Fruit fly (Drosophila melanogaster) whole organism, pupa: ENCODE measurements around the gene Serinc.

ENCODE experiments used
- CG10348 ChIP-seq: fragments of 200-800 bp; sonication (Bioruptor generic); IDR thresholded peaks from 2 replicates; pipeline ENCODE4 v1.3.6; 2022; ENCODE audit warnings: missing biosample characterization, missing genetic modification characterization
- CG12605 ChIP-seq: fragments of 200-800 bp; sonication (Bioruptor generic); IDR thresholded peaks from 2 replicates; pipeline ENCODE4 v1.3.6; 2022; ENCODE audit warnings: missing biosample characterization, missing genetic modification characterization
- CG13204 ChIP-seq: fragments of 200-800 bp; sonication (Bioruptor generic); optimal IDR thresholded peaks from 2 replicates; lab custom pipeline; 2018; ENCODE audit warnings: missing biosample characterization, mild to moderate bottlenecking, missing genetic modification characterization, moderate library complexity
- CG14655 ChIP-seq: fragments of 200-800 bp; sonication (Bioruptor generic); optimal IDR thresholded peaks from 3 replicates; lab custom pipeline; 2017; ENCODE audit warnings: mild to moderate bottlenecking, missing biosample characterization, missing genetic modification reagents, missing genetic modification characterization
- CG15710 ChIP-seq: fragments of 200-800 bp; sonication (Bioruptor generic); optimal IDR thresholded peaks from 2 replicates; lab custom pipeline; 2018; ENCODE audit warnings: missing biosample characterization, mild to moderate bottlenecking, missing genetic modification characterization, moderate library complexity
- CG17806 ChIP-seq: fragments of 200-800 bp; sonication (Bioruptor generic); optimal IDR thresholded peaks from 2 replicates; lab custom pipeline; 2018; ENCODE audit warnings: missing biosample characterization, mild to moderate bottlenecking, missing genetic modification characterization, moderate library complexity
- CG32121 ChIP-seq: fragments of 200-800 bp; sonication (Bioruptor generic); IDR thresholded peaks from 2 replicates; pipeline ENCODE4 v1.3.6; 2022; ENCODE audit warnings: missing biosample characterization, missing genetic modification characterization
- CG34367 ChIP-seq: fragments of 200-800 bp; sonication (Bioruptor generic); optimal IDR thresholded peaks from 2 replicates; lab custom pipeline; 2018; ENCODE audit warnings: missing biosample characterization, mild to moderate bottlenecking, missing genetic modification characterization
- CG4496 ChIP-seq: fragments of 200-800 bp; sonication (Bioruptor generic); IDR thresholded peaks from 3 replicates; pipeline ENCODE4 v1.3.6; 2022; ENCODE audit warnings: missing biosample characterization, missing genetic modification characterization
- CG8159 ChIP-seq: fragments of 200-800 bp; sonication (Bioruptor generic); optimal IDR thresholded peaks from 3 replicates; lab custom pipeline; 2018; ENCODE audit warnings: missing biosample characterization, mild to moderate bottlenecking, missing genetic modification characterization, moderate library complexity
- CG8301 ChIP-seq: fragments of 200-800 bp; sonication (Bioruptor generic); optimal IDR thresholded peaks from 2 replicates; lab custom pipeline; 2018; ENCODE audit warnings: missing biosample characterization, mild to moderate bottlenecking, missing genetic modification characterization
- CG9948 ChIP-seq: fragments of 200-800 bp; sonication (Bioruptor generic); optimal IDR thresholded peaks from 2 replicates; lab custom pipeline; 2018; ENCODE audit warnings: missing biosample characterization, mild to moderate bottlenecking, missing genetic modification characterization, moderate library complexity
- D1 ChIP-seq: fragments of 200-800 bp; sonication (Bioruptor generic); optimal IDR thresholded peaks from 2 replicates; lab custom pipeline; 2018; ENCODE audit warnings: missing biosample characterization, mild to moderate bottlenecking, missing genetic modification characterization, moderate library complexity
- EcR ChIP-seq: fragments of 200-800 bp; sonication (Bioruptor generic); optimal IDR thresholded peaks from 3 replicates; lab custom pipeline; 2019; ENCODE audit warnings: missing biosample characterization, missing genetic modification characterization, mild to moderate bottlenecking, moderate library complexity, missing genetic modification reagents
- Ets98B ChIP-seq: fragments of 200-800 bp; sonication (Bioruptor generic); IDR thresholded peaks from 2 replicates; pipeline ENCODE4 v1.3.6; 2022; ENCODE audit warnings: missing biosample characterization, missing genetic modification characterization
- Pif1A ChIP-seq: fragments of 200-800 bp; sonication (Bioruptor generic); optimal IDR thresholded peaks from 3 replicates; lab custom pipeline; 2016; ENCODE audit warnings: missing biosample characterization, missing genetic modification characterization
- Pif1B ChIP-seq: fragments of 200-800 bp; sonication (Bioruptor generic); optimal IDR thresholded peaks from 3 replicates; lab custom pipeline; 2016; ENCODE audit warnings: missing biosample characterization, missing genetic modification characterization
- Snoo ChIP-seq: fragments of 200-800 bp; sonication (Bioruptor generic); optimal IDR thresholded peaks from 3 replicates; lab custom pipeline; 2017; ENCODE audit warnings: missing biosample characterization, mild to moderate bottlenecking, missing genetic modification characterization, inconsistent platforms
- fd96Ca ChIP-seq: fragments of 200-800 bp; sonication (Bioruptor generic); IDR thresholded peaks from 3 replicates; pipeline ENCODE4 v1.3.6; 2022; ENCODE audit warnings: missing biosample characterization, missing genetic modification characterization
- gl ChIP-seq: fragments of 200-800 bp; sonication (Bioruptor generic); optimal IDR thresholded peaks from 2 replicates; lab custom pipeline; 2018; ENCODE audit warnings: missing biosample characterization, mild to moderate bottlenecking, missing genetic modification characterization
- rn ChIP-seq: fragments of 200-800 bp; sonication (Bioruptor generic); IDR thresholded peaks from 2 replicates; pipeline ENCODE4 v1.3.6; 2022; ENCODE audit warnings: missing biosample characterization, missing genetic modification characterization

The Serinc gene

DNA sequence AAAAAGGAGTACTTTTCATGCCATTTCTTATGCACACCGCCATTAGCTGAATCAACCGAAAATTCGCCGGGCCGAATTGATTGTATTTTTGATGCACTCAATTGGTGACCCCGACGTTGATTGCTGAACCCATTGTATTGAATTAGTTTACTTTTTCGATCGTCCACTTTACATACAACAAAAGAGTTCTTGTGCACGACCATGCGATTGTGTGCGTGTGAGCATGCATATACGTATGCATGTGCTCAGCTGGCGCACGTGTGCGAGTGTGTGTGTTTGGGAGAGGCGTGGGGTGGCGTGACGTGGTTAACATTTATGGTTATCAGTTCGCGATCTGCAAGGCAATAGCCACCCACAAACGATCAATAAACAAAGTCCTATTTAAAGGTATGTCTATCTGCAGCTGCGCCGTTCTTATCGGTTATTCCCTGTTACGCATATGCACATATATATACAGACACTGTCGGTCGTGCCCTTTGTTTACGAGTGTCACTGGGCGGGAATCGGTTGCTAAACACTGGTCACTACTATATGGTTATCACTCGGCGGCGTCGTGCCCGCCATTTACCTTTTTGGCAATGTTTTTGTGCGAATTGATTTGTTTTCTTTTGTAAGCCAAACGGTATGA is 27.2 kb upstream of the Serinc start:
- TF ChIP-seq CG4496 (GFP tag; lab: Robert Waterston, UW): 0 out of 3 replicates have a peak, but pooled peaks have one; percentile 52
- no peak for TF ChIP-seq Snoo
- TF ChIP-seq rn (GFP tag; lab: Robert Waterston, UW): no peak
- no peak for TF ChIP-seq CG10348 (GFP tag; lab: Robert Waterston, UW)
- no peak for TF ChIP-seq CG13204 (GFP tag; lab: Kevin White, UChicago)
- peak; percentile 93 for TF ChIP-seq EcR (GFP tag; lab: Kevin White, UChicago)
- TF ChIP-seq CG12605 (GFP tag; lab: Robert Waterston, UW): 0 out of 2 replicates have a peak, but pooled peaks have one; percentile 14
- TF ChIP-seq Pif1A (GFP tag; lab: Kevin White, UChicago): peak; percentile 43
- TF ChIP-seq CG14655 (GFP tag; lab: Kevin White, UChicago): no peak
- no peak for TF ChIP-seq CG15710

DNA sequence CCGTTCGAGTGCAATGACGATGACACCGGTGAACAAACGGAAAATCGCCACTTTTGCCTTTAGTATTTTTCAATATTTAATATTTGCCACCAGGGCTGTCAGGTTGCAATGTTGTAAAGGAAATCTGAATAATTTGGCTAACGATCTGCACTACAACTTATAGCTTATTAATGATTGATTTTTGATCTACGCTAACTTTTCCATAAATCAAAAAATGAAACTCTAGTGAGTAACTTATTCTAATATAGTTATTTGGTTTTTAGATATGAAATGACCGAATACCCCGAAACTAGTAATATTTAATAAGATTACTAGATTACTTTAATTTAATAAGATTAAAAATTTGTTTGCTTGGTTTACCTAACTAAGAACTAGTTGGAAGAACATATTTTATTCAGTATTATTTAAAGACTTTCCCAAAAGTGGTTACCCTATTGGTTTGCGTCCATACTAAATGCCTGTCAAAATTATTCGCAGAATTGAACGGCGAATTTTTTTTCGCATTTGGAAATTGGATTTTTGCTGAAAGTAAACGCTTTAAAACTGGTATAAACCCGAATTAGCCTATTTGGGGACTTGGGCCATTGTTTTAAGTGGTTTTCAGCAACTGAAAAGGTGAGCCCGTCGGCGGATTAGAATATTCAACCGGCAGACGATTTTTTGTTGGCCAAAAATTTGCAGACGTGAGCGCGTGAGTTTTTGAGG is 26.5 kb upstream of the Serinc start, which contains the start of the genes Agpat3 and RAF2:
Agpat3 (minus strand) TSS at position 78 of the 705 bp plus-strand sequence.
RAF2 (plus strand) TSS at position 448 of the 705 bp plus-strand sequence.
- TF ChIP-seq EcR (GFP tag; lab: Kevin White, UChicago) (no peak), CG4496 (GFP tag; lab: Robert Waterston, UW) (no peak; the same call in 2 of the 3 replicates), rn (GFP tag; lab: Robert Waterston, UW) (0 out of 2 replicates have a peak, but pooled peaks have one; percentile 13), CG10348 (GFP tag; lab: Robert Waterston, UW) (no peak), CG8159 (tag; lab: Kevin White, UChicago) (peak; percentile 48), CG9948 (tag; lab: Kevin White, UChicago) (peak; percentile 35), CG17806 (tag; lab: Kevin White, UChicago) (peak; percentile 34), CG15710 (peak; percentile 55), CG12605 (GFP tag; lab: Robert Waterston, UW) (0 out of 2 replicates have a peak, but pooled peaks have one; percentile 5)

DNA sequence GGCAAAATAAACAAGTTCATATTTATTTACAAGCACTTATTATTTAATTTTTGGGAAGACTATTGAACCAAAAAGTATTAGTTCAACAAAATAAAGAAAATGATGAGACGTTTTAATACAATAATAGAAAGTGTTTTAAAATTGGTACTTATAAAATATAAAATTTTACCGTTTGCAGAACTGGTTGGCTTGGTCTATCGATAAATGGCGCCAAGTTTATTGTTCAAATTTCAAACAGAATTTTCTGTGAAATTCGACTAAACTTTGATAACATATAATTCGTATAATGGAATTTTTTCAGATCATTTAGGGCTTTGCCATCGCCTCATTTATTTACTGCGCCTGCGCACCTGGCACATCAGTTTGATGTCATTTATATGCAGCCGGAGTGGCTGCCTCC is 21.7 kb upstream of the Serinc start:
- no peak for TF ChIP-seq gl (tag; lab: Kevin White, UChicago)
- no peak for TF ChIP-seq Pif1A (GFP tag; lab: Kevin White, UChicago)
- TF ChIP-seq CG34367 (tag; lab: Kevin White, UChicago): no peak
- no peak for TF ChIP-seq Pif1B (GFP tag; lab: Kevin White, UChicago)
- no peak for TF ChIP-seq CG32121 (GFP tag; lab: Robert Waterston, UW)
- no peak for TF ChIP-seq EcR (GFP tag; lab: Kevin White, UChicago)
- no peak for TF ChIP-seq rn (GFP tag; lab: Robert Waterston, UW)
- no peak for TF ChIP-seq CG10348 (GFP tag; lab: Robert Waterston, UW)
- TF ChIP-seq fd96Ca (GFP tag; lab: Robert Waterston, UW): no peak
- TF ChIP-seq CG13204 (GFP tag; lab: Kevin White, UChicago): no peak
- no peak for TF ChIP-seq D1 (tag; lab: Kevin White, UChicago)
- TF ChIP-seq CG9948 (tag; lab: Kevin White, UChicago): no peak
- TF ChIP-seq Ets98B (GFP tag; lab: Robert Waterston, UW): no peak
- TF ChIP-seq Snoo: no peak

DNA sequence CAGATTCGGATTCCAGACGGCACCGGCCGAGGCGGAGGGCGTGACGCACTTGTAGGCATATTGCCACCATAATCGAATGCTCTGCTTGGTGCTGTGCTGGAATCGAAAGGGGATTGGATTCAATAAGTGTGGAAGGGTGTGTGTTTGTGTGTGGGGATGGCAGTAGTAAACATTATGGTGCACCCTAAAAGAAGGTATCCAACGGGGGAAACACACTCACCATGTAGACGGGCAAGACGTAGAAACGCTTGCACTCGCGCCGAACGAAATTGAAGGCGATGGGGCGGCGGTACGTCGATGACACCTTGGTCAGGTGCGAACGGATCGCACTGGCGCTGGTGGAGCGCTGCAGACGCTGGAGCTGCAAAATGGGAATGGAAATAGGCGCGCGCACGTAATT is 21.3 kb upstream of the Serinc start:
- TF ChIP-seq fd96Ca (GFP tag; lab: Robert Waterston, UW) (0 out of 3 replicates have a peak, but pooled peaks have one; percentile 5), EcR (GFP tag; lab: Kevin White, UChicago) (no peak), CG32121 (GFP tag; lab: Robert Waterston, UW) (no peak), Pif1A (GFP tag; lab: Kevin White, UChicago) (no peak), CG8301 (tag; lab: Kevin White, UChicago) (no peak)

DNA sequence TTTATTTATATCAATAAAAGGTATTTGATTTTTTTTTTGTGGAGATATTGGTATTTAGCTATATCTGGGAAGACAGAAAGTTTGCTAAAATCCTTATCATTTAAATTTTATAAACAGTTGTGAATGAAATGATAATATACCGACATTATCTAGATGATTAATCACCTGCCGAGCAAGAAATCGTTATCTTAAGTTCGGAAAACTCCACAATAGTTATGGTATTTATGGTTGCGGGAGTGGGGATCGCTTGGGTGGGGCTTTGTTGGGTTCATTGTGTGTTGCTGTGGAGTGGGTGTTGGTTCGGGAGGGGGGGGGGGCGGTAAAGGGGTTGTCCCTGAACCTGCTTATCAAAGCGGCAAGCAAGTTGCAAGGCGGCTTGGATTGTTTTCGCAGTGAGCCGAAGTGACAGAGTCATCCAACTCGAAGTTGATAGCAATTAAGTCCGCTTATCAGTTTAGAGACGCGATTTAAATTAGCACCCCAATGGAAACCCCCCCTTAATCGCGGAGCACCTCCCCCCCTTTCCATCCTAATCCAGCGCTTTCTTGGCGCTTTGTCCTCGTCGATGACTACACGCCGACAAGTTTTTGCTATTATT is 20.2 kb upstream of the Serinc start:
- TF ChIP-seq EcR (GFP tag; lab: Kevin White, UChicago) (peak; percentile 91), fd96Ca (GFP tag; lab: Robert Waterston, UW) (0 out of 3 replicates have a peak, but pooled peaks have one; percentile 20), Pif1A (GFP tag; lab: Kevin White, UChicago) (no peak)

DNA sequence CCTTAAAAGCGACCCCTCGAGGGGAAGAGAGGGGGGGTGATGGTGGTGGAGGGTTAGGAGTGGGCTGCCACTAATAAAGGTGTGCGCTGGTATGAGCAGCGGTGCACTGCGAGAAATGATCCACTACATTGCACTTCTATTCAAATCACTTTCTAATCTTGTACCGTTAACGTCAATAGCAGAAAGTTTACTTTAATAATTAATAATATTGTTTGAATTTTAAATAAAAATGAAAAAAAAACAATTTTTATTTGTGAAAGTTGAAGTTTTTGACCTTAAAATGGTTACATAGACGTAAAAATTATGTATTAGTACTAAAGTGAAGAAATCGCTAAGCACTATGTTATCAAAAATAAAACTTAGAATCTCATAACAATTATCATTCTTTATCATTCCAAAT is 19.6 kb upstream of the Serinc start:
- TF ChIP-seq CG17806 (tag; lab: Kevin White, UChicago) (peak; percentile 6), Ets98B (GFP tag; lab: Robert Waterston, UW) (no peak), CG4496 (GFP tag; lab: Robert Waterston, UW) (no peak), Snoo (no peak), CG9948 (tag; lab: Kevin White, UChicago) (peak; percentile 34), CG8159 (tag; lab: Kevin White, UChicago) (peak; percentile 9), CG15710 (peak; percentile 9), CG14655 (GFP tag; lab: Kevin White, UChicago) (peak; percentile 55)
